Worm (Caenorhabditis elegans): ENCODE data around the gene F09F9.2.

F09F9.2 gene

DNA sequence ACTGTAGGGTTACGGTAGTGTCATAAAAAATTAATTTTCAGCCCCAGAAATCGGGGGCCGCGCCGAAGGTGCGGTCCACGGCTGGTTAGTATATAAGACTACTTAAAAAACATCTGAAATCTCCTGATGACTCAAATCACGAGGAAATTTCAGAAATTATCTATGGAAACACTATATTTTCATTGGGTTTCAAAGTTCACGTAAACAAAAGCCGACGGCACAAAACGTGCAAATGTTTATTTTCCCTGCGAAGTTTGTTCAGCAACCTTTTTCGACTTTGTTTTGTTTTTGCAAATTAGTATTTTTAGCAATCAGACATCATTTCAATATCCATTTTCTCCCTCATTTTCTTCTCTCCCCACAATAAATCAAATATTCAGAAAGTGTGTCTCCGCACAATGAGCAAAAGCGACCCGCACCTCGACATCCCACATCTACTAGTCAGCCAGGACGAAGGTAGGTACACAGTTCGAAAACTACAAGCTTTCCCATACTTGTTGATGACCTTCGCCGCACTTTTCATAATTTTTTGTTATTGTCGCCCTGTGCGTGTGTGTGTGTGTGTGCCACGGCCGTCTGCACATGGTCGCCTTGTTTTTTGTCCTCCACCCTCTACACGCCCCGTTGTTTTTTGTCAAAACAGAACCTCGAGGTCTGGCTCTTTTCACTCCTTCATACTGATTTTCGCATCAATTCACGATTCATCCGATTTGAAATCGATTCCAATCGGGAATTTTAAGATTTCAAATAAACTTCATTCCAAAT lies 25.5 kb upstream of the F09F9.2 start:
- TF ChIP-seq ama-1 (optimal IDR thresholded peaks at IDR 0.05) (no peak), B0310.2 (tag; optimal IDR thresholded peaks at IDR 0.05) (no peak), scrt-1 (GFP tag; IDR thresholded peaks at IDR 0.05) (no peak), ceh-36 (tag; optimal IDR thresholded peaks at IDR 0.05) (no peak), ceh-13 (GFP tag; optimal IDR thresholded peaks at IDR 0.05) (no peak), flt-1 (GFP tag; IDR thresholded peaks at IDR 0.05) (no peak), F13C5.2 (tag; optimal IDR thresholded peaks at IDR 0.05) (no peak), hnd-1 (tag; optimal IDR thresholded peaks at IDR 0.05) (no peak), tbx-37 (GFP tag; conservative IDR thresholded peaks at IDR 0.05) (no peak), hmg-4 (GFP tag; optimal IDR thresholded peaks at IDR 0.05) (no peak), tra-4 (tag; optimal IDR thresholded peaks at IDR 0.05) (no peak), hmbx-1 (tag; optimal IDR thresholded peaks at IDR 0.05) (no peak)

DNA sequence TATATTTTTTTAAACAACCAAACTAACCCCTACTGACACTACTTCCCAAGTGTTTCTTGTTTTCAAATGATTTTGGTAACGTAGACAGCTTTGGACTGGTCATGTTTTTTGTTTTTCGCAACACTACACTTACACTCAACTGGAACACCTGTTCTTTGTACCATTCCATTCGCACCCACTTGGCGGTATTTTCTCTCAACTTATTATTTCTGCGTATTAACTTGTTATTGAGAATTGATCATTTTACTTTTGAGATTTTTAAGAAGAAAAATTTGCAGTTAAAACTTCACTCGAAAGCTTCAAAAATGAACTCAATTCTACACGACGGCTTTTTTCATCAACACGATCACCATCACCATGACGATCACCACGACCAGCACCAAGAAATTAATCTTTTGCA lies 23.6 kb upstream of the F09F9.2 start, which contains the start of gene ZK470.2:
ZK470.2 (plus strand) TSS at position 301 of the 400 bp plus-strand sequence.
- TF ChIP-seq pes-1 (GFP tag; IDR thresholded peaks at IDR 0.05) = no peak
- no peak for TF ChIP-seq hmg-4 (GFP tag; optimal IDR thresholded peaks at IDR 0.05)
- no peak for TF ChIP-seq scrt-1 (GFP tag; IDR thresholded peaks at IDR 0.05)
- no peak for TF ChIP-seq tbx-11 (GFP tag; IDR thresholded peaks at IDR 0.05)
- TF ChIP-seq tbx-37 (GFP tag; conservative IDR thresholded peaks at IDR 0.05) = no peak
- no peak for TF ChIP-seq ceh-36 (tag; optimal IDR thresholded peaks at IDR 0.05)
- no peak for TF ChIP-seq sea-1 (GFP tag; conservative IDR thresholded peaks at IDR 0.05)
- no peak for TF ChIP-seq ets-7 (tag; optimal IDR thresholded peaks at IDR 0.05)
- no peak for TF ChIP-seq ceh-13 (GFP tag; optimal IDR thresholded peaks at IDR 0.05)
- TF ChIP-seq F13C5.2 (tag; optimal IDR thresholded peaks at IDR 0.05) = no peak
- no peak for TF ChIP-seq hnd-1 (tag; optimal IDR thresholded peaks at IDR 0.05)
- TF ChIP-seq ama-1 (optimal IDR thresholded peaks at IDR 0.05) = no peak
- TF ChIP-seq tra-4 (tag; optimal IDR thresholded peaks at IDR 0.05) = no peak
- no peak for TF ChIP-seq hmbx-1 (tag; optimal IDR thresholded peaks at IDR 0.05)
- TF ChIP-seq aly-1 (tag; optimal IDR thresholded peaks at IDR 0.05) = no peak
- no peak for TF ChIP-seq flt-1 (GFP tag; IDR thresholded peaks at IDR 0.05)

DNA sequence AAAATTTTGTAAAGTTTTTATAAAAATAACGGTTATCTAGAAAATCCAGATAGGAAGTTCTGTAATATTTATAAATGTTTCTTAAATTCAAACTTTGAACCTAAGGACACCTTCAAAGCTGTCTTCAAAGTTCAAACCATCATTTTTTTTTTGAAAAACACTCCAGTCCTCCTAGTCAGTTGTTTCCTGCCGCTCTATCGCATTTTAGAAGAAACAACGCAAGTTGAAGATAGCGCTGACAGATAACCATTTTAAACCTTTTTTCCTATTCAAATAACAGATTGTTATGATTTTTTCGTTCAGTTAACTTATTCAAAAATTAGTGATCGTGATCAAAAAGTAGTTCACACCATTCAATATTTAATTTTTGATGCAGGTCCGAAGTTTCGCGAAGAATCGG lies 22.1 kb upstream of the F09F9.2 start:
- TF ChIP-seq hmg-4 (GFP tag; optimal IDR thresholded peaks at IDR 0.05) (no peak), ama-1 (optimal IDR thresholded peaks at IDR 0.05) (no peak), tbx-11 (GFP tag; IDR thresholded peaks at IDR 0.05) (no peak), hmbx-1 (tag; optimal IDR thresholded peaks at IDR 0.05) (no peak), flt-1 (GFP tag; IDR thresholded peaks at IDR 0.05) (no peak), ets-7 (tag; optimal IDR thresholded peaks at IDR 0.05) (no peak), hnd-1 (tag; optimal IDR thresholded peaks at IDR 0.05) (no peak), aly-1 (tag; optimal IDR thresholded peaks at IDR 0.05) (no peak), scrt-1 (GFP tag; IDR thresholded peaks at IDR 0.05) (no peak), tra-4 (tag; optimal IDR thresholded peaks at IDR 0.05) (no peak), ceh-13 (GFP tag; optimal IDR thresholded peaks at IDR 0.05) (no peak)

DNA sequence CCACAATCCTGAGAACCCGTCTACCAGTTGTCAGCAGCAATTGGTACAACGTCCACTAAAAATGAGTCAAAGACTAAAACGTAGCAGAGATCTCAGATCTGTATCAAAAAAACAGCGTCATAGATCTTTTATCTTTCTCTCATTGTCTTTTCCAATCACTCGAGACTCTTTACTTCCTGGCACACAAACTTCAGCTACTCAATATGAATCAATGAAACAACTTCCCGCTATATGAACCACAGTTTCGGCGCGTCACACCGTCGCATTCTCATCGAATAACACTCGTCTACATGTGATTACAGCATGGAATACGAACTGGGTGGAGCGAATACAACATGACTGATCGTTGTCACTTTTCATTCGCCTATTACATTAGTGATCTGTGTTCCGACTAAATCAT lies 21.0 kb upstream of the F09F9.2 start:
- TF ChIP-seq tbx-11 (GFP tag; IDR thresholded peaks at IDR 0.05) (no peak), flt-1 (GFP tag; IDR thresholded peaks at IDR 0.05) (no peak)

DNA sequence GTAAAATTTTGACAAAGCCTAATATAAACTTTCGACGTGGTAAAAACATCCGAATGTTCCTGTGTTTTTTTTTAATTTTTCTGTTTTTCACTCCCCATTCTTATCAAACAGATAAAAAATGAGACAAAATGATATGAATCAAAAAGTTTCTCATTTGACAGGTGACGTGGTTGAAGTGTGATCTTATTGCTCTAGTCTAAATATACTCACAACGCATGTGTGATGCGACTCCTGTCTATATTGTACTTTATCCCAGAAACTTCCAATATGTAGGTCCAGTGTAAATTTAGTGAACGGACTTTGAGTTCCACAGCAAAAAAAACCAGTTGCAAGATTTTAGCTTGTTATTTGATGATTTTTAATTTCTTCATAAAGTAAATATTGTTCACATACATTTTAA lies 20.1 kb upstream of the F09F9.2 start:
- TF ChIP-seq flt-1 (GFP tag; IDR thresholded peaks at IDR 0.05) = no peak
- TF ChIP-seq ama-1 (optimal IDR thresholded peaks at IDR 0.05) = no peak
- TF ChIP-seq tbx-37 (GFP tag; conservative IDR thresholded peaks at IDR 0.05) = no peak
- TF ChIP-seq hmbx-1 (tag; optimal IDR thresholded peaks at IDR 0.05) = no peak
- TF ChIP-seq aly-1 (tag; optimal IDR thresholded peaks at IDR 0.05) = no peak
- TF ChIP-seq pes-1 (GFP tag; IDR thresholded peaks at IDR 0.05) = no peak
- no peak for TF ChIP-seq hmg-4 (GFP tag; optimal IDR thresholded peaks at IDR 0.05)
- no peak for TF ChIP-seq ceh-36 (tag; optimal IDR thresholded peaks at IDR 0.05)
- no peak for TF ChIP-seq scrt-1 (GFP tag; IDR thresholded peaks at IDR 0.05)
- no peak for TF ChIP-seq hnd-1 (tag; optimal IDR thresholded peaks at IDR 0.05)
- no peak for TF ChIP-seq tbx-11 (GFP tag; IDR thresholded peaks at IDR 0.05)
- TF ChIP-seq tra-4 (tag; optimal IDR thresholded peaks at IDR 0.05) = no peak
- no peak for TF ChIP-seq ets-7 (tag; optimal IDR thresholded peaks at IDR 0.05)
- TF ChIP-seq ceh-13 (GFP tag; optimal IDR thresholded peaks at IDR 0.05) = no peak
- no peak for TF ChIP-seq F13C5.2 (tag; optimal IDR thresholded peaks at IDR 0.05)
- TF ChIP-seq sea-1 (GFP tag; conservative IDR thresholded peaks at IDR 0.05) = no peak
- no peak for TF ChIP-seq B0310.2 (tag; optimal IDR thresholded peaks at IDR 0.05)

DNA sequence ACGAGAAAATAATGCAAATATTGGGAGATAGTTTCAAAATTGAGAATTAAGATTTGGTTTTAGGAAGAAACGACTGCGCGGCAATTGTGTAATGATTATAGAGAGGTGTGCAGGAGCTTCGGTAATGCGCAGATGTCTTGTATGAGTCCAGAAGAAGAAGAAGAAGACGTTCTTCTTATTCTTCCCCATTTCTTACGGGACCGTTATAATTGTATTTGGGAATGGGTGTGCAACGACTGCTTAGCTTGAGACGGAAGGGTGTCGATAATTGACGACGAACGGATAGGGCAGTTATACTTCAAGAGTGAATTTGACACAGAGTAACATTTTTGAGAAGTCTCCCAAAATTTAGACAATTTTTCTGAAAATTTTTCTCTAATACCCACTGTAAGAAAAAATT lies 17.4 kb upstream of the F09F9.2 start:
- TF ChIP-seq ama-1 (optimal IDR thresholded peaks at IDR 0.05) (no peak), ceh-13 (GFP tag; optimal IDR thresholded peaks at IDR 0.05) (no peak), aly-1 (tag; optimal IDR thresholded peaks at IDR 0.05) (no peak), tra-4 (tag; optimal IDR thresholded peaks at IDR 0.05) (no peak), hmg-4 (GFP tag; optimal IDR thresholded peaks at IDR 0.05) (no peak), F13C5.2 (tag; optimal IDR thresholded peaks at IDR 0.05) (no peak), sea-1 (GFP tag; conservative IDR thresholded peaks at IDR 0.05) (no peak), tbx-11 (GFP tag; IDR thresholded peaks at IDR 0.05) (no peak), hmbx-1 (tag; optimal IDR thresholded peaks at IDR 0.05) (no peak), ets-7 (tag; optimal IDR thresholded peaks at IDR 0.05) (no peak), hnd-1 (tag; optimal IDR thresholded peaks at IDR 0.05) (no peak), pes-1 (GFP tag; IDR thresholded peaks at IDR 0.05) (no peak), flt-1 (GFP tag; IDR thresholded peaks at IDR 0.05) (no peak), B0310.2 (tag; optimal IDR thresholded peaks at IDR 0.05) (no peak), scrt-1 (GFP tag; IDR thresholded peaks at IDR 0.05) (no peak), ceh-36 (tag; optimal IDR thresholded peaks at IDR 0.05) (no peak)

DNA sequence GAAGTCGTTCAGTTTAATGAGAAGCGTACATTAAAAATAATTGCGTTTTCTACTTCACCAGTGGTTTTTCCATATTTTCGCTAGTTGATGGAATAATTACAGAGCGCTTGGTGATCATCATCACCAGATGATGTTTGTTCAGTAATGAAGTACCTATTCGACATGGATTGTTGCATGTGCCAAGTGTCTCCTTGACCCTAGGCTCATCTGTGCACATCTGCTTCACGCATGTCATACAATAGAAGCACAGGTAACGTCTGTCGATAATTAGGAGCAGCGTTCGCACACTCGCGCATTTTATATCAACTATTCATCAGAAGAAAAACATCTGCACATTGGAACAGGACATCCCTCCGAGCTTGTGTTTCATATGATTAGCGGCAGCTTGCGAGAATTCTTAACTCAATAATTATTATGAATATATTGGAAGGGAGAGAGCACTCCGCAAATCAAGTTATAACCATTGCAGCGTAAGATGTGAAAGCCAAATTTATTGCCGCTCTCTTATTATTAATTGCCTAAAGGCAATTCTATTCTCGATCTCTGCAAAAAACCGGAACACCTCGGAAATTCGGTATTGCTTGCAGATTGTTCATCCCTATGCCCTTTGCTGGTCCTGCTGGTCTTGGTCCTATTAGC lies 14.0 kb upstream of the F09F9.2 start:
- TF ChIP-seq scrt-1 (GFP tag; IDR thresholded peaks at IDR 0.05) (no peak), ceh-13 (GFP tag; optimal IDR thresholded peaks at IDR 0.05) (no peak)

Data from whole organism, early embryonic.